Fruit fly (Drosophila melanogaster): ENCODE data around the gene Set8.

The Set8 gene

dm6 chr3R:14277894-14278522 is 37.8 kb upstream of the Set8 start (continued):
- TF ChIP-seq CG2712 (tag; optimal IDR thresholded peaks at IDR 0.05) (peak; percentile 92), CG11398 (GFP tag; optimal IDR thresholded peaks at IDR 0.05) (no peak), CG11093 (GFP tag; IDR thresholded peaks at IDR 0.05) (peak; percentile 77), sc (optimal IDR thresholded peaks at IDR 0.05) (no peak), sc (GFP tag; optimal IDR thresholded peaks at IDR 0.05) (no peak), az2 (GFP tag; optimal IDR thresholded peaks at IDR 0.05) (peak; percentile 72), gem (tag; optimal IDR thresholded peaks at IDR 0.05) (peak; percentile 89), chm (GFP tag; IDR thresholded peaks at IDR 0.05) (peak; percentile 83), gsb (GFP tag; IDR thresholded peaks at IDR 0.05) (peak; percentile 68), Lim3 (GFP tag; IDR thresholded peaks at IDR 0.05) (no peak), gro (GFP tag; optimal IDR thresholded peaks at IDR 0.05) (no peak), BtbVII (GFP tag; optimal IDR thresholded peaks at IDR 0.05) (peak; percentile 50), H15 (GFP tag; IDR thresholded peaks at IDR 0.05) (peak; percentile 80), hkb (optimal IDR thresholded peaks at IDR 0.05) (no peak), hkb (GFP tag; IDR thresholded peaks at IDR 0.05) (peak; percentile 92), yki (optimal IDR thresholded peaks at IDR 0.05) (no peak), Hmr (GFP tag; optimal IDR thresholded peaks at IDR 0.05) (peak; percentile 86), Max (GFP tag; optimal IDR thresholded peaks at IDR 0.05) (peak; percentile 60), CG13775 (GFP tag; optimal IDR thresholded peaks at IDR 0.05) (peak; percentile 84), CG13296 (GFP tag; optimal IDR thresholded peaks at IDR 0.05) (peak; percentile 82), fd3F (GFP tag; optimal IDR thresholded peaks at IDR 0.05) (no peak), repo (GFP tag; optimal IDR thresholded peaks at IDR 0.05) (no peak), CG30431 (GFP tag; optimal IDR thresholded peaks at IDR 0.05) (peak; percentile 60), nom (GFP tag; optimal IDR thresholded peaks at IDR 0.05) (peak; percentile 97), exex (tag; optimal IDR thresholded peaks at IDR 0.05) (no peak), ems (GFP tag; optimal IDR thresholded peaks at IDR 0.05) (peak; percentile 32), CTCF (GFP tag; optimal IDR thresholded peaks at IDR 0.05) (no peak), CG3726 (GFP tag; IDR thresholded peaks at IDR 0.05) (no peak), CG4404 (GFP tag; IDR thresholded peaks at IDR 0.05) (peak; percentile 93), CG15514 (GFP tag; optimal IDR thresholded peaks at IDR 0.05) (peak; percentile 69), B-H1 (GFP tag; IDR thresholded peaks at IDR 0.05) (peak; percentile 72; the same call in 2 of the 3 replicates), CG12942 (GFP tag; optimal IDR thresholded peaks at IDR 0.05) (peak; percentile 52), sim (GFP tag; IDR thresholded peaks at IDR 0.05) (peak; percentile 81), CG8089 (GFP tag; optimal IDR thresholded peaks at IDR 0.05) (no peak), Blimp-1 (GFP tag; optimal IDR thresholded peaks at IDR 0.05) (no peak), CG4328 (GFP tag; optimal IDR thresholded peaks at IDR 0.05) (no peak), ham (GFP tag; IDR thresholded peaks at IDR 0.05) (no peak), Adf1 (GFP tag; IDR thresholded peaks at IDR 0.05) (peak; percentile 61; the same call in 1 of the 2 replicates), nerfin-1 (tag; optimal IDR thresholded peaks at IDR 0.05) (peak; percentile 60), odd (GFP tag; optimal IDR thresholded peaks at IDR 0.05) (no peak), CG3838 (GFP tag; optimal IDR thresholded peaks at IDR 0.05) (peak; percentile 31), CG6254 (GFP tag; optimal IDR thresholded peaks at IDR 0.05) (peak; percentile 71), gcm (GFP tag; optimal IDR thresholded peaks at IDR 0.05) (no peak), Atf-2 (GFP tag; optimal IDR thresholded peaks at IDR 0.05) (no peak), CG13424 (tag; optimal IDR thresholded peaks at IDR 0.05) (peak; percentile 85), D19B (GFP tag; optimal IDR thresholded peaks at IDR 0.05) (no peak), CG18764 (GFP tag; optimal IDR thresholded peaks at IDR 0.05) (peak; percentile 19), pita (GFP tag; optimal IDR thresholded peaks at IDR 0.05) (no peak), Trl (optimal IDR thresholded peaks at IDR 0.05) (peak; percentile 42 to 68), Trl (GFP tag; optimal IDR thresholded peaks at IDR 0.05) (no peak), CG11696 (GFP tag; IDR thresholded peaks at IDR 0.05) (peak; percentile 68; the same call in 1 of the 2 replicates), unpg (GFP tag; optimal IDR thresholded peaks at IDR 0.05) (no peak)

Data from whole organism, embryonic.